Worm (Caenorhabditis elegans) whole organism, midembryonic: ENCODE measurements around the gene klc-2.

Experiments
- T22C8.4 ChIP-seq: fragments of 200-800 bp; sonication (Bioruptor generic); IDR thresholded peaks from 2 replicates; pipeline ENCODE4 v1.3.6; 2022; ENCODE audit warnings: missing genetic modification characterization, missing compliant biosample characterization
- cog-1 ChIP-seq: sonication (generic microtip); optimal IDR thresholded peaks from 2 replicates; lab custom pipeline; 2016; ENCODE audit warnings: missing genetic modification characterization, missing compliant biosample characterization
- flt-1 ChIP-seq: fragments of 200-800 bp; sonication (Bioruptor generic); IDR thresholded peaks from 2 replicates; pipeline ENCODE4 v1.3.6; 2022; ENCODE audit warnings: missing genetic modification characterization, missing compliant biosample characterization
- klf-2 ChIP-seq: fragments of 200-800 bp; sonication (Bioruptor generic); conservative IDR thresholded peaks from 2 replicates; pipeline ENCODE4 v1.3.6; 2022; ENCODE audit warnings: missing genetic modification reagents, missing genetic modification characterization, missing compliant biosample characterization
- med-1 ChIP-seq: sonication (generic microtip); optimal IDR thresholded peaks from 2 replicates; lab custom pipeline; 2017; ENCODE audit warnings: missing genetic modification characterization, mild to moderate bottlenecking, missing compliant biosample characterization, antibody characterized with exemption, missing genetic modification reagents; ENCODE audit not compliant: insufficient read depth
- ref-1 ChIP-seq: fragments of 200-800 bp; sonication (Bioruptor generic); conservative IDR thresholded peaks from 2 replicates; pipeline ENCODE4 v1.3.6; 2022; ENCODE audit warnings: missing genetic modification reagents, missing genetic modification characterization, missing compliant biosample characterization
- tab-1 ChIP-seq: fragments of 200-800 bp; sonication (Bioruptor generic); IDR thresholded peaks from 2 replicates; pipeline ENCODE4 v1.3.6; 2022; ENCODE audit warnings: missing genetic modification characterization, missing compliant biosample characterization
- ztf-23 ChIP-seq: fragments of 200-800 bp; sonication (Bioruptor generic); IDR thresholded peaks from 2 replicates; pipeline ENCODE4 v1.3.6; 2022; ENCODE audit warnings: missing genetic modification reagents, missing genetic modification characterization, missing compliant biosample characterization
- ztf-29 ChIP-seq: fragments of 200-800 bp; sonication (Bioruptor generic); IDR thresholded peaks from 2 replicates; pipeline ENCODE4 v1.3.6; 2022; ENCODE audit warnings: missing genetic modification reagents, missing genetic modification characterization, missing compliant biosample characterization

klc-2 gene

DNA sequence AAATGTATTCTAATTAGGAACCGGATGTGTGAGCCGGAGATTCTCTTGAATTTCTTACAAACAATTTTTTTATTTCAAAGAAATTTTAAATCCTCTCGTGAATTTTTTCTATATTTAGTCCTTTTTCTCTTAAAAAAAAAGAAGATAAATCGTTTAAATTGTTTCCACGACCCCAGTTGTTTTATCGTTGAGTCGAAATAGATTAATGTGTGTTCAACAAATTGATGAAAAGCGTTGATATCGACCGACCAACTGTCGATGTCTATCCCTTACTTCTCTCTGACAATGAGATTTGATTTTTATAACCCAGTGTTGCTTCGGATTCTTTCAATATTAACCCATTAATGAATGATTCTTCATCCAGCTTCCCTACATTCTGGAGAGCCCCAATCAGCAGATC is 25.0 kb upstream of the klc-2 start, which contains the start of gene CD4.1:
TSS of gene CD4.1 (plus strand) at position 301 of the 400 bp plus-strand sequence.
- TF ChIP-seq cog-1 (no peak), tab-1 (GFP tag; lab: Robert Waterston, UW) (no peak), T22C8.4 (GFP tag; lab: Robert Waterston, UW) (no peak), ref-1 (GFP tag; lab: Robert Waterston, UW) (no peak), klf-2 (no peak), ztf-29 (GFP tag; lab: Robert Waterston, UW) (no peak), med-1 (no peak), ztf-23 (no peak), flt-1 (GFP tag; lab: Robert Waterston, UW) (no peak)

DNA sequence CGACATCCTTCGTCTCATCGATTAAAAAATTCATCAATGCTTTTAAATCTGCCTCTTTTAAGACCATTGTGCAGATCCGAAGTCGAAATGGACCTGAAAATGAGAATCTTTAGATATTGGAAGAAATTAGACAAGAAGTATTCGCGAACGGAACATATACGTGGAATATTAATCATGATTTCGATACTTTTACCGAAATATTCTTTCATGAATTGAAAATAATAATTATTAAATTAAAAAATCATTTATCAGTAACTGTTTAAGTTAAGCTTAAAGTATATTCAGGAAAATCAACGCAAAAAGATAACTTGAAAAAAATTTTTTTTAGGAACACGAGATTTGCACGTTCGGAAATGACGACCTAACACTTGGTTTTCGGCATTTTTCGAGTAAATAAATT is 20.1 kb upstream of the klc-2 start, which contains the start of gene CD4.8:
TSS of gene CD4.8 (minus strand) at position 101 of the 400 bp plus-strand sequence.
- TF ChIP-seq tab-1 (GFP tag; lab: Robert Waterston, UW), result no peak
- TF ChIP-seq ztf-29 (GFP tag; lab: Robert Waterston, UW), result no peak
- no peak for TF ChIP-seq cog-1

DNA sequence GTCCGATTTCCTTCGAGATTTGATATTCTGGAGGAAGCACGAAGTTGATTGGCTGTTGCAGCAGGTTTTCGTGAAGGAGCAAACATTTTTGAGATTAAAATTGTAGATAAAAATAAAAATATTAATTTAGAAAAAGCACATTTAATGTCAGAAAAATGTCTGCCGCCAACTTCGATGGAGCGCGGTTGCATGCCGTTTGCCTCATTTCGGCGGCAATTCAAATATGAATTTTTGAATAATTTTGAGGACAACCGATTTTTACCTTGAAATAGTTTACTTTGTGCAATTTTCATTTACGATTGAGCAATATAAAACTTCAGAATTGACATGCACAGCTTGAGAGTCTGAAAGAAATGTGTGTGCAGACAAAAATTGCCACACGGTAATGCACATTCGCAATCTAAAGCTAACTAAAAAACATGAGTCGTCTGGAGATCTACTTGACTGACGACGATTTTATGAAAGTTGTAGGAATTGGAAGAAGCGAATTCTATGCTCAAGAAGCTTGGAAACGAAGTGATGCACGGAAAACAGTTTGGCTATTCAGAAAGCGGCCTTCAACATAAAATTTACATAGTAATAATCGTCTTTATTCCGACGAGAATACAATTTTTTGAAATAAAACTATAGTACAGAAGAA is 15.3 kb upstream of the klc-2 start, which contains the start of gene zhit-1:
TSS of gene zhit-1 (minus strand) at position 161 of the 640 bp plus-strand sequence.
- TF ChIP-seq ztf-23 (no peak), ref-1 (GFP tag; lab: Robert Waterston, UW) (no peak), flt-1 (GFP tag; lab: Robert Waterston, UW) (no peak), T22C8.4 (GFP tag; lab: Robert Waterston, UW) (no peak), tab-1 (GFP tag; lab: Robert Waterston, UW) (no peak), ztf-29 (GFP tag; lab: Robert Waterston, UW) (no peak)

DNA sequence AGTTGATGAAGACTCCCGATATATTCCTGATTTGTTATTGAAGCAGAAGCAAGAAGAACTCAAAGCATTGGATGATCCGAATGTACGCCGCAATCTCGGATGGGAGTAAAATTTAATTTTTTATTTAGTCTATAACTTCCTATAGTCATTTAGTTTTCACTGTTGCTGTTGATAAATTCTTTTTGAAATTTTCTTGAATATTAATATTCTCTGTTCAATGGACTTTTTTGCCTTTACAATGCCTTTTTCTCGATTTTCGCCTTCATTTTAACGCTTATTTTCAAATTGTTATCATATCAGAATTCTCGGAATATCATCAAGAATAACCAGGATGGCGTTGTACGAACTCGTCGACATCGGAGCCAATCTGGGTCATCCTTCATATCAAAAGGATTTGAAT is 13.1 kb upstream of the klc-2 start, which contains the start of gene crn-2:
TSS of gene crn-2 (plus strand) at position 301 of the 400 bp plus-strand sequence.
- TF ChIP-seq klf-2 (no peak), T22C8.4 (GFP tag; lab: Robert Waterston, UW) (no peak)

DNA sequence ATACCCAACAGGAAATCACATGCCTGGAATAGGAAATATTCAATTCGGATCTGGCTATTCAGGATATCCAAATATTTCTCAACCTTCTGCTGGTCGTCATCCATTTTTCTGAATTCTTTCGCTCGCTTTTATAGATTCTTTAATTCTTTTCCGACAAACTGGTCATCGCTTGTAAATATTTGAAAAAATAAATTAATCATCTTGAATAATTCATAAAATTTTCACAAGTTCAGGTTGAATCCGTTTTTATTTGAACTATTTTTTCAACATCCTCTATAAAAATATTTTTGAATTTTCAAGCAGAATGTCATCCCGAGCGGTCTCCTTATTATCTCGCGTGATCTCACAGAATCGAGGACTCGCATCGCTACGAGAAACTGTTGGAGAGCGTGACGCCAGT is 12.2 kb upstream of the klc-2 start, which contains the start of gene mrpl-48:
TSS of gene mrpl-48 (plus strand) at position 301 of the 400 bp plus-strand sequence.
- no peak for TF ChIP-seq ref-1 (GFP tag; lab: Robert Waterston, UW)
- no peak for TF ChIP-seq ztf-29 (GFP tag; lab: Robert Waterston, UW)
- no peak for TF ChIP-seq tab-1 (GFP tag; lab: Robert Waterston, UW)
- no peak for TF ChIP-seq cog-1
- no peak for TF ChIP-seq ztf-23

DNA sequence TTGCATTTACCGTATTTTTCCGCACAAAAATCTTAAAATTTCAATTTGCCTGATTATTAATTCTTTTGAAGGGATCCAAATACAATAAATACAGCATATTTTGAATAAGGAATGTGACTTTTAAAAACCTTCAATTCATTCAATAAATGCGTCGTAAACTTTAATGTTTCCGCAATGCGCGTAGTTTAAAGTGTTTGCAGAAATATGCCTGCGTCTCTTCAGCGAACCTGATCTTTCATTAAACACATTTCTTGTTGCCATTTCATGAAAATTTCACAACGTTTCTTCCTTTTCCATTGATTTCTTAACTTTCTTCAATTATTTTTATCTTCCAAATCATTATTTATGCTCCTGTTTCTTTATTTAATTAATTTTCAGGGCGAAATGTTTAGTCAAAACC is 11.1 kb upstream of the klc-2 start, which contains the start of gene vps-37:
TSS of gene vps-37 (plus strand) at position 378 of the 400 bp plus-strand sequence.
- peak; percentile 12; the same call in 1 of the 2 replicates for TF ChIP-seq tab-1 (GFP tag; lab: Robert Waterston, UW)
- no peak for TF ChIP-seq med-1
- no peak for TF ChIP-seq ref-1 (GFP tag; lab: Robert Waterston, UW)
- TF ChIP-seq cog-1, result peak; percentile 45
- TF ChIP-seq ztf-23, result peak; percentile 41; the same call in 1 of the 2 replicates
- 0 out of 2 replicates have a peak, but pooled peaks have one; percentile 59 for TF ChIP-seq flt-1 (GFP tag; lab: Robert Waterston, UW)

DNA sequence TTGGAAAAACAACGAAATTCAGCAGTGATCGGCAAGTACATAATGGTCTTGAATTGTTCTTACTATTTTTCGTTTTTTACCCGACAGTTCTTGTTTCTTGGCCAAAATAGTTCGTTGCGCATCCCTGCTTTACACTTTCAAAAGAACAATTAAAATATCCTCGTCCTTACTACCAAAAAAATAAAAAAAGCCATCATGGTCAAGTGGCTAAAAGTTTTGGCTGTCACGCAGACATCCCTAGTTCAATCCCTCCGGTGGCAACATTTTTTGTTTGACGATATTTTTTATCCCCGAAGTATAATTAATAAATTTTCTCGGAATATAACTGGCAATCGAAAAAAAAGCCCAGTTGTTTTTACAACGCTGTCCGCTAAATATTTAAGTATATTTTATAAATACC is 10.7 kb upstream of the klc-2 start:
- no peak for TF ChIP-seq ztf-23
- TF ChIP-seq cog-1, result no peak

DNA sequence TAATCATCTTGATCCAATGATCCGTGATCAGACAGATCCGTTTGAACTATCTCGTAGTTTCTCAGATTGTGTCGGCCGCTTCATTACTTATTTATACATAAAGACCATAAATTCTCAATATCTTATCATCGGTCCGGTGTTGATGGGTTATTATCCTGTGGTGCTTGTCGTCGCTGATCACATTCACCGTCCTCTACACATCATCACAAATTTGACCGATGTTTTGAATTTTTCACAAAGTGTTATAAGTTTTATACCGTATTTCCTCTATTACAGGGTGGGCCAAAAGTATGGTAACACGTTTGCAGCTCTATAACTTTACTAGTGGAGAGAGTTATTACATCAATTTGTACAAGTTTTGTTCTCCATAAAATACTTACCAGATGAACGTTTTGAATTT is 6.7 kb upstream of the klc-2 start:
- TF ChIP-seq klf-2 (no peak), ztf-23 (no peak), cog-1 (no peak), ztf-29 (GFP tag; lab: Robert Waterston, UW) (no peak), T22C8.4 (GFP tag; lab: Robert Waterston, UW) (no peak), med-1 (no peak), tab-1 (GFP tag; lab: Robert Waterston, UW) (no peak), flt-1 (GFP tag; lab: Robert Waterston, UW) (no peak), ref-1 (GFP tag; lab: Robert Waterston, UW) (no peak)

DNA sequence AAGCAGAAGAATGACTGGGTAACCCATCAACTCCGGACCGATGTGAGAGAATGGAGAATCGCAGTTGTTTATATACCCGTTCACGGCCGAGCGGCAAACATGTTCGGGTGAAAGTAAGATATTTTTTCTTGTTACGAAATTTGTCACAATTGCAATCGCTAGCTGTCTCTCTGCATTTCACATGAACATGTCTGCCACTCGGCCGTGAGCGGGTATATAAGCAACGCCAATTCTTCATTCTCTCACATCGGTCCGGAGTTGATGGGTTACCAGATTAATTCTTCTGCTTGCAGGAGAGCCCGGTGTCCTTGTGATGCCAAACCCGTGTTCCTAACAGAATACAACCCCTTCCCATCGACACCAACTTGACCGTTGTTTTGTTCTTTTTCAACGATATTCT is 5.8 kb upstream of the klc-2 start:
- no peak for TF ChIP-seq tab-1 (GFP tag; lab: Robert Waterston, UW)
- TF ChIP-seq ref-1 (GFP tag; lab: Robert Waterston, UW), result no peak
- no peak for TF ChIP-seq klf-2
- TF ChIP-seq med-1, result no peak
- no peak for TF ChIP-seq flt-1 (GFP tag; lab: Robert Waterston, UW)
- no peak for TF ChIP-seq ztf-29 (GFP tag; lab: Robert Waterston, UW)
- no peak for TF ChIP-seq T22C8.4 (GFP tag; lab: Robert Waterston, UW)
- TF ChIP-seq ztf-23, result no peak
- TF ChIP-seq cog-1, result no peak

DNA sequence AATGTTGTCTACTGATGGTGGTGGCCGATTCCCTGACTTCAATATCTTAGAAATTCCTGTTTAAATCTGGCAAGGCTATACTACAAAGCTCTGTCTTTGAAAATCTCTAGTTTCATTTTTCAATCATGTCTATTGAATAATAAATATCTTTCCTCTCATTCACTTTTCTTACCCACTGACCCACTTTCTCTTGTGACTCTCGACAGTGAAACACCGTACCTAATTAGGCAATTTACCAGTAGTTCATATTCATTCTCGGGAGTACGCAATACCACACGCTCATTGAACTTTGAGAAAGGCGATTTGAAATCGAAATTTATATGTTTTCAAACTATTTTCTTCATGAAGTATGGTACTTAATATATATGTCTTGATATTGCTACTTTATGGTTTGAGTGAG is 3.6 kb upstream of the klc-2 start, which contains the start of gene CD4.11:
TSS of gene CD4.11 (plus strand) at position 301 of the 400 bp plus-strand sequence.
- TF ChIP-seq cog-1 (no peak), klf-2 (no peak), tab-1 (GFP tag; lab: Robert Waterston, UW) (no peak), med-1 (no peak), ref-1 (GFP tag; lab: Robert Waterston, UW) (no peak), T22C8.4 (GFP tag; lab: Robert Waterston, UW) (no peak), ztf-23 (no peak), flt-1 (GFP tag; lab: Robert Waterston, UW) (no peak), ztf-29 (GFP tag; lab: Robert Waterston, UW) (no peak)

DNA sequence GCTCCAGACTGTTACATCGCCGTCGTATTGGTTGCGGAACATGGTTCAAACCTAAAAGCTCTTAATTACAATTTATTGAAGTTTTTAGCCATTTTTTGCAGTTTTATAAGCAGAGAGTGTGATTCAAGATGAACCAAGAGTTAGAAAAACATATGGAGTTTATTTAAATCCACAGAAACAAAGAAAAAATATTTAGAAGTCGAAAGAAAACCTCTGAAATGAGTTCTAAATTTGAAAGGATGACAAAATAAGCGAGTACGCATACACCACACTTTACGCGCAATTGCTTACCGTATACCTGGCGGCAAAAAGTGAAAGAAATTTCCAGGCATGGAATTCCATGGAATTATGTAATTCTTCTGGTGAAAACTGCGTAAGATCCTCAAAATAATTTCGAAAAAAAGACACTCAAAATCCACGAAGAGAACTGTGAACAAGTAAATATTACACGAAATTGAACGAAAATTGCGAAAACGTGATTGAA is 3.1 kb upstream of the klc-2 start, which contains the start of gene pas-6:
TSS of gene pas-6 (minus strand) at position 51 of the 484 bp plus-strand sequence.
- no peak for TF ChIP-seq ztf-29 (GFP tag; lab: Robert Waterston, UW)
